Fruit fly (Drosophila melanogaster) whole organism, embryonic: ENCODE results near the gene PNKP.

Experiments used
- Asciz ChIP-seq: fragments of 200-800 bp; sonication (Bioruptor generic); optimal IDR thresholded peaks from 2 replicates; lab custom pipeline; 2017; ENCODE audit warnings: missing biosample characterization, mild to moderate bottlenecking, missing genetic modification characterization, missing genetic modification reagents
- Awh ChIP-seq: fragments of 200-800 bp; sonication (Bioruptor generic); IDR thresholded peaks from 2 replicates; pipeline ENCODE4, ENCODE4 v1.3.6; 2022; ENCODE audit warnings: missing biosample characterization, missing genetic modification characterization
- BEAF-32 ChIP-seq: fragments of 200-800 bp; sonication (Bioruptor generic); optimal IDR thresholded peaks from 3 replicates; lab custom pipeline; 2017; ENCODE audit warnings: missing biosample characterization, missing genetic modification characterization, mild to moderate bottlenecking, moderate library complexity, missing genetic modification reagents
- CG10267 ChIP-seq: fragments of 200-800 bp; sonication (Bioruptor generic); optimal IDR thresholded peaks from 2 replicates; lab custom pipeline; 2018; ENCODE audit warnings: missing biosample characterization, mild to moderate bottlenecking, missing genetic modification characterization, moderate library complexity
- CG10274 ChIP-seq: fragments of 200-800 bp; sonication (Bioruptor generic); optimal IDR thresholded peaks from 3 replicates; lab custom pipeline; 2017; ENCODE audit warnings: missing biosample characterization, mild to moderate bottlenecking, missing genetic modification characterization
- CG10565 ChIP-seq: fragments of 200-800 bp; sonication (Bioruptor generic); optimal IDR thresholded peaks from 3 replicates; lab custom pipeline; 2016; ENCODE audit warnings: missing biosample characterization, mild to moderate bottlenecking, missing genetic modification characterization
- CG11085 ChIP-seq: fragments of 200-800 bp; sonication (Bioruptor generic); IDR thresholded peaks from 2 replicates; pipeline ENCODE4 v1.3.6; 2022; ENCODE audit warnings: missing biosample characterization, missing genetic modification characterization
- CG11560 ChIP-seq: fragments of 200-800 bp; sonication (Bioruptor generic); IDR thresholded peaks from 3 replicates; pipeline ENCODE4 v1.3.6; 2022; ENCODE audit warnings: missing biosample characterization, missing genetic modification characterization
- CG12219 ChIP-seq: fragments of 200-800 bp; sonication (Bioruptor generic); optimal IDR thresholded peaks from 3 replicates; lab custom pipeline; 2018; ENCODE audit warnings: missing biosample characterization, mild to moderate bottlenecking, missing genetic modification characterization
- CG15011 ChIP-seq: fragments of 200-800 bp; sonication (Bioruptor generic); optimal IDR thresholded peaks from 3 replicates; lab custom pipeline; 2018; ENCODE audit warnings: missing biosample characterization, mild to moderate bottlenecking, missing genetic modification characterization
- CG17359 ChIP-seq: fragments of 200-800 bp; sonication (Bioruptor generic); optimal IDR thresholded peaks from 3 replicates; lab custom pipeline; 2018; ENCODE audit warnings: missing biosample characterization, mild to moderate bottlenecking, missing genetic modification characterization, moderate library complexity
- CG18011 ChIP-seq: fragments of 200-800 bp; sonication (Bioruptor generic); optimal IDR thresholded peaks from 2 replicates; lab custom pipeline; 2017; ENCODE audit warnings: missing biosample characterization, missing genetic modification characterization, mild to moderate bottlenecking, moderate library complexity, missing genotype
- CG30403 ChIP-seq: fragments of 200-800 bp; sonication (Bioruptor generic); optimal IDR thresholded peaks from 3 replicates; lab custom pipeline; 2016; ENCODE audit warnings: missing biosample characterization, missing genetic modification characterization
- CG33557 ChIP-seq: fragments of 200-800 bp; sonication (Bioruptor generic); optimal IDR thresholded peaks from 2 replicates; lab custom pipeline; 2019; ENCODE audit warnings: missing biosample characterization, mild to moderate bottlenecking, missing genetic modification characterization, moderate library complexity
- CG4360 ChIP-seq: fragments of 200-800 bp; sonication (Bioruptor generic); IDR thresholded peaks from 2 replicates; pipeline ENCODE4 v1.3.6; 2022; ENCODE audit warnings: missing biosample characterization, missing genetic modification characterization
- CG4617 ChIP-seq: fragments of 200-800 bp; sonication (Bioruptor generic); optimal IDR thresholded peaks from 3 replicates; lab custom pipeline; 2016; ENCODE audit warnings: missing biosample characterization, missing genetic modification characterization, borderline replicate concordance
- CG4730 ChIP-seq: fragments of 200-800 bp; sonication (Bioruptor generic); IDR thresholded peaks from 2 replicates; pipeline ENCODE4 v1.3.6; 2022; ENCODE audit warnings: missing biosample characterization, missing genetic modification characterization
- CG5245 ChIP-seq: fragments of 200-800 bp; sonication (Bioruptor generic); optimal IDR thresholded peaks from 3 replicates; lab custom pipeline; 2016; ENCODE audit warnings: missing biosample characterization, missing genetic modification characterization
- CG7786 ChIP-seq: fragments of 200-800 bp; sonication (Bioruptor generic); optimal IDR thresholded peaks from 2 replicates; lab custom pipeline; 2016; ENCODE audit warnings: missing biosample characterization, missing genetic modification characterization
- CG7928 ChIP-seq: fragments of 200-800 bp; sonication (Bioruptor generic); optimal IDR thresholded peaks from 2 replicates; lab custom pipeline; 2017; ENCODE audit warnings: missing biosample characterization, mild to moderate bottlenecking, missing genetic modification characterization
- CG7987 ChIP-seq: fragments of 200-800 bp; sonication (Bioruptor generic); optimal IDR thresholded peaks from 2 replicates; lab custom pipeline; 2018; ENCODE audit warnings: missing biosample characterization, mild to moderate bottlenecking, missing genetic modification characterization, moderate library complexity
- CG9932 ChIP-seq: fragments of 200-800 bp; sonication (Bioruptor generic); IDR thresholded peaks from 2 replicates; pipeline ENCODE4 v1.3.6; 2022; ENCODE audit warnings: missing biosample characterization, missing genetic modification characterization
- Deaf1 ChIP-seq: fragments of 200-800 bp; optimal IDR thresholded peaks from 3 replicates; lab custom pipeline; 2019; ENCODE audit warnings: missing biosample characterization, mild to moderate bottlenecking, missing genetic modification characterization, moderate library complexity
- Dip2 ChIP-seq: fragments of 200-800 bp; sonication (Bioruptor generic); IDR thresholded peaks from 2 replicates; pipeline ENCODE4 v1.3.6; 2022; ENCODE audit warnings: missing biosample characterization, missing genetic modification characterization
- Dip3 ChIP-seq: fragments of 200-800 bp; sonication (Bioruptor generic); optimal IDR thresholded peaks from 3 replicates; lab custom pipeline; 2016; ENCODE audit warnings: missing biosample characterization, missing genetic modification characterization
- Dll ChIP-seq: fragments of 200-800 bp; sonication (Bioruptor generic); IDR thresholded peaks from 4 replicates; pipeline ENCODE4 v1.3.6; 2022; ENCODE audit warnings: missing biosample characterization, missing genetic modification characterization; ENCODE audit not compliant: partially characterized antibody
- Fer3 ChIP-seq: fragments of 200-800 bp; sonication (Bioruptor generic); optimal IDR thresholded peaks from 2 replicates; lab custom pipeline; 2018; ENCODE audit warnings: missing biosample characterization, mild to moderate bottlenecking, missing genetic modification characterization, moderate library complexity
- Lhr ChIP-seq: fragments of 200-800 bp; sonication (Bioruptor generic); optimal IDR thresholded peaks from 3 replicates; lab custom pipeline; 2017; ENCODE audit warnings: mild to moderate bottlenecking, missing biosample characterization, missing genetic modification reagents, missing genetic modification characterization
- MESR4 ChIP-seq: fragments of 200-800 bp; sonication (Bioruptor generic); optimal IDR thresholded peaks from 2 replicates; lab custom pipeline; 2018; ENCODE audit warnings: missing biosample characterization, mild to moderate bottlenecking, missing genetic modification characterization, moderate library complexity
- Mad ChIP-seq: fragments of 200-800 bp; sonication (Bioruptor generic); optimal IDR thresholded peaks from 2 replicates; lab custom pipeline; 2016; ENCODE audit warnings: missing biosample characterization, missing genetic modification characterization
- Rx ChIP-seq: fragments of 200-800 bp; sonication (Bioruptor generic); IDR thresholded peaks from 2 replicates; pipeline ENCODE4 v1.3.6; 2022; ENCODE audit warnings: missing biosample characterization, missing genetic modification characterization
- Scr ChIP-seq: fragments of 200-800 bp; sonication (Bioruptor generic); IDR thresholded peaks from 2 replicates; pipeline ENCODE4 v1.3.6; 2022; ENCODE audit warnings: missing biosample characterization, missing genetic modification characterization; ENCODE audit not compliant: partially characterized antibody
- Six4 ChIP-seq: fragments of 200-800 bp; sonication (Bioruptor generic); optimal IDR thresholded peaks from 2 replicates; lab custom pipeline; 2016; ENCODE audit warnings: missing biosample characterization, missing genetic modification characterization
- Spps ChIP-seq: fragments of 200-800 bp; sonication (Bioruptor generic); optimal IDR thresholded peaks from 2 replicates; lab custom pipeline; 2018; ENCODE audit warnings: missing biosample characterization, mild to moderate bottlenecking, missing genetic modification characterization
- Tbp ChIP-seq: fragments of >200 bp; optimal IDR thresholded peaks from 2 replicates; lab custom pipeline; 2018; ENCODE audit warnings: missing biosample characterization, missing genetic modification characterization
- ap ChIP-seq: fragments of 200-800 bp; sonication (Bioruptor generic); IDR thresholded peaks from 2 replicates; pipeline ENCODE4 v1.3.6; 2022; ENCODE audit warnings: missing biosample characterization, missing genetic modification characterization
- ash1 ChIP-seq: fragments of 200-800 bp; sonication (Bioruptor generic); optimal IDR thresholded peaks from 2 replicates; lab custom pipeline; 2018; ENCODE audit warnings: missing biosample characterization, mild to moderate bottlenecking, missing genetic modification characterization
- bab2 ChIP-seq: fragments of 200-800 bp; sonication (Bioruptor generic); optimal IDR thresholded peaks from 2 replicates; lab custom pipeline; 2016; ENCODE audit warnings: missing biosample characterization, missing genetic modification characterization
- btn ChIP-seq: fragments of 200-800 bp; sonication (Bioruptor generic); optimal IDR thresholded peaks from 2 replicates; lab custom pipeline; 2016; ENCODE audit warnings: missing biosample characterization, missing genetic modification characterization
- eve ChIP-seq, 2 experiments: fragments of >200 bp; optimal IDR thresholded peaks; 2 replicates each; lab custom pipeline; 2017; ENCODE audit warnings: missing biosample characterization in 2 of 2, missing genetic modification characterization in 2 of 2
- gcm ChIP-seq: fragments of 200-800 bp; sonication (Bioruptor generic); optimal IDR thresholded peaks from 2 replicates; lab custom pipeline; 2019; ENCODE audit warnings: missing biosample characterization, mild to moderate bottlenecking, missing genetic modification characterization, moderate library complexity
- gsb-n ChIP-seq: fragments of 200-800 bp; sonication (Bioruptor generic); optimal IDR thresholded peaks from 3 replicates; lab custom pipeline; 2018; ENCODE audit warnings: missing biosample characterization, mild to moderate bottlenecking, missing genetic modification characterization
- hkb ChIP-seq, 2 experiments: fragments of 200-800 bp in 1 of 2; fragments of >200 bp in 1 of 2; sonication (Bioruptor generic) in 1 of 2; IDR thresholded peaks in 1 of 2; optimal IDR thresholded peaks in 1 of 2; 2 replicates each; pipeline versions ENCODE4 v1.3.6 to Lab custom; 2017 to 2022; ENCODE audit warnings: missing biosample characterization in 1 of 2, missing genetic modification characterization in 1 of 2
- ken ChIP-seq: fragments of 200-800 bp; sonication (Bioruptor generic); IDR thresholded peaks from 3 replicates; pipeline ENCODE4 v1.3.6; 2022; ENCODE audit warnings: missing biosample characterization, missing genetic modification characterization
- nerfin-2 ChIP-seq: fragments of 200-800 bp; sonication (Bioruptor generic); IDR thresholded peaks from 2 replicates; pipeline ENCODE4 v1.3.6; 2022; ENCODE audit warnings: missing biosample characterization, missing genetic modification characterization; ENCODE audit not compliant: partially characterized antibody
- onecut ChIP-seq: fragments of 200-800 bp; sonication (Bioruptor generic); IDR thresholded peaks from 2 replicates; pipeline ENCODE4 v1.3.6; 2022; ENCODE audit warnings: missing biosample characterization, missing genetic modification characterization
- pan ChIP-seq, 4 experiments: fragments of >200 bp in 3 of 4; fragments of 200-800 bp in 1 of 4; sonication (Bioruptor generic) in 1 of 4; optimal IDR thresholded peaks in 3 of 4; IDR thresholded peaks in 1 of 4; 2 replicates each; pipeline versions ENCODE4 v1.3.6 to Lab custom; 2017 to 2022; ENCODE audit warnings: missing biosample characterization in 2 of 4, missing genetic modification characterization in 2 of 4, mixed read lengths in 1 of 4
- salm ChIP-seq: fragments of 200-800 bp; sonication (Bioruptor generic); optimal IDR thresholded peaks from 2 replicates; lab custom pipeline; 2018; ENCODE audit warnings: missing biosample characterization, mild to moderate bottlenecking, missing genetic modification characterization
- so ChIP-seq: fragments of 200-800 bp; sonication (Bioruptor generic); IDR thresholded peaks from 3 replicates; pipeline ENCODE4 v1.3.6; 2022; ENCODE audit warnings: missing biosample characterization, missing genetic modification characterization

PNKP gene

dm6 chr3R:8308515-8308959 lies 34.8 kb downstream of the PNKP start, which contains the start of gene tex (continued):
- TF ChIP-seq CG4617, result no peak
- peak; percentile 47 for TF ChIP-seq CG10267
- no peak for TF ChIP-seq so
- TF ChIP-seq Scr (GFP tag; lab: Robert Waterston, UW), result no peak
- no peak for TF ChIP-seq CG9932 (GFP tag; lab: Robert Waterston, UW)
- TF ChIP-seq CG11085, result no peak
- no peak for TF ChIP-seq Rx
- peak; percentile 78 for TF ChIP-seq CG7987
- TF ChIP-seq Fer3, result peak; percentile 18
- no peak for TF ChIP-seq CG7928 (GFP tag; lab: Kevin White, UChicago)
- no peak for TF ChIP-seq Mad
- no peak for TF ChIP-seq pan (optimal IDR thresholded peaks at IDR 0.05; lab: Kevin White, UChicago)
- no peak for TF ChIP-seq pan (GFP tag; optimal IDR thresholded peaks at IDR 0.05 in 1 of 2, IDR thresholded peaks at IDR 0.05 in 1 of 2)
- no peak for TF ChIP-seq CG30403 (GFP tag; lab: Kevin White, UChicago)
- TF ChIP-seq Spps (tag; lab: Kevin White, UChicago), result peak; percentile 41
- peak; percentile 31 for TF ChIP-seq CG12219 (GFP tag; lab: Kevin White, UChicago)
- TF ChIP-seq MESR4 (GFP tag; lab: Kevin White, UChicago), result peak; percentile 12
- TF ChIP-seq eve (GFP tag; optimal IDR thresholded peaks at IDR 0.05; lab: Kevin White, UChicago), result no peak
- TF ChIP-seq CG4360 (GFP tag; lab: Robert Waterston, UW), result no peak
- TF ChIP-seq CG15011 (GFP tag; lab: Kevin White, UChicago), result no peak
- no peak for TF ChIP-seq Dip2
- TF ChIP-seq CG18011 (GFP tag; lab: Kevin White, UChicago), result no peak
- TF ChIP-seq Six4, result peak; percentile 22
- peak; percentile 55 for TF ChIP-seq CG17359 (tag; lab: Kevin White, UChicago)
- peak; percentile 53 for TF ChIP-seq onecut (GFP tag; lab: Robert Waterston, UW)
- no peak for TF ChIP-seq CG4730 (GFP tag; lab: Robert Waterston, UW)
- peak; percentile 57 for TF ChIP-seq gcm (GFP tag; lab: Kevin White, UChicago)
- TF ChIP-seq Lhr (GFP tag; lab: Kevin White, UChicago), result peak; percentile 55
- TF ChIP-seq BEAF-32 (GFP tag; lab: Kevin White, UChicago), result peak; percentile 60
- TF ChIP-seq Dll (GFP tag; lab: Robert Waterston, UW), result peak; percentile 62; the same call in 3 of the 4 replicates
- peak; percentile 54 for TF ChIP-seq salm
- peak; percentile 36 for TF ChIP-seq bab2 (GFP tag; lab: Kevin White, UChicago)
- no peak for TF ChIP-seq Dip3 (GFP tag; lab: Kevin White, UChicago)
- no peak for TF ChIP-seq CG10274 (GFP tag; lab: Kevin White, UChicago)
- TF ChIP-seq nerfin-2 (GFP tag; lab: Robert Waterston, UW), result no peak
- TF ChIP-seq gsb-n (tag; lab: Kevin White, UChicago), result no peak
- no peak for TF ChIP-seq btn
- no peak for TF ChIP-seq ash1 (GFP tag; lab: Kevin White, UChicago)
- no peak for TF ChIP-seq ap (GFP tag; lab: Robert Waterston, UW)
- no peak for TF ChIP-seq hkb (optimal IDR thresholded peaks at IDR 0.05; lab: Kevin White, UChicago)
- TF ChIP-seq hkb (GFP tag; IDR thresholded peaks at IDR 0.05; lab: Robert Waterston, UW), result peak; percentile 37; the same call in 1 of the 2 replicates
- TF ChIP-seq Awh (GFP tag; lab: Robert Waterston, UW), result peak; percentile 88
- TF ChIP-seq ken (GFP tag; lab: Robert Waterston, UW), result no peak
- TF ChIP-seq Asciz (GFP tag; lab: Kevin White, UChicago), result peak; percentile 89
- TF ChIP-seq Deaf1 (tag; lab: Kevin White, UChicago), result no peak
- TF ChIP-seq CG7786 (GFP tag; lab: Kevin White, UChicago), result no peak
- TF ChIP-seq CG33557 (GFP tag; lab: Kevin White, UChicago), result peak; percentile 73
- TF ChIP-seq Tbp (GFP tag; lab: Kevin White, UChicago), result no peak
- TF ChIP-seq CG10565, result no peak
- TF ChIP-seq CG11560, result no peak
- TF ChIP-seq CG5245 (GFP tag; lab: Kevin White, UChicago), result peak; percentile 10
